ENCODE assay signal across 3 worm cellular contexts in the genomic region with DNA sequence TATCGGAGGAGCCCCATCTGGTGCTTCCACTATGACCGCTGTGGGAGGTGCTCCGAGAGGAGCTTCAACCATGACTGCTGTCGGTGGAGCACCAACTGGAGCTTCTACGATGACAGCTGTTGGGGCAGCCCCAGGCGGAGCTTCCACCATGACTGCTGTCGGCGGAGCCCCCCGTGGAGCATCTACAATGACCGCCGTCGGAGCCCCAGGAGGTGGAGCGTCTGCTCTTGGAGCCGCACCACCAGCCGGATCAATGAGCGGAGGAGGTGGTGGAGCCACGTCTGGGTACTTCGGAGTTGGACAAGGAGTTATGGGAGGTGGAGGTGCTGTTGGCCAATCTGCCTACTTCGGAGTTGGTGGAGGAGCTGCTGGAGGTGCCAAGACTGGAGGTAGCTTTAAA.
TF ChIP-seq lines count a peak whose summit lies in the region.

No protein-coding gene starts in this region.

TF ChIP-seq in whole organism, L4 larva, 104 proteins besides CTCF, POLR2A, EP300 and RAD21:
- TF ChIP-seq set-16 (GFP tag; IDR thresholded peaks at IDR 0.05; lab: Robert Waterston, UW), result peak; percentile 94
- no peak for TF ChIP-seq dmd-8 (GFP tag; IDR thresholded peaks at IDR 0.05; lab: Robert Waterston, UW)
- TF ChIP-seq lin-38 (GFP tag; IDR thresholded peaks at IDR 0.05; lab: Robert Waterston, UW), result no peak

TF ChIP-seq in whole organism, late embryonic, 69 proteins besides CTCF, POLR2A, EP300 and RAD21:
- TF ChIP-seq hlh-13 (GFP tag; optimal IDR thresholded peaks at IDR 0.05; lab: Kevin White, UChicago) (no peak), ref-2 (tag; optimal IDR thresholded peaks at IDR 0.05; lab: Kevin White, UChicago) (peak; percentile 4), sox-2 (GFP tag; IDR thresholded peaks at IDR 0.05; lab: Robert Waterston, UW) (no peak), fkh-6 (tag; optimal IDR thresholded peaks at IDR 0.05; lab: Kevin White, UChicago) (no peak), K09A11.1 (tag; optimal IDR thresholded peaks at IDR 0.05; lab: Kevin White, UChicago; ENCODE audit: insufficient read depth) (no peak), pag-3 (tag; optimal IDR thresholded peaks at IDR 0.05; lab: Kevin White, UChicago; ENCODE audit: borderline replicate concordance) (no peak), ceh-18 (tag; optimal IDR thresholded peaks at IDR 0.05; lab: Kevin White, UChicago) (no peak), unc-86 (tag; optimal IDR thresholded peaks at IDR 0.05; lab: Kevin White, UChicago) (no peak)

TF ChIP-seq in whole organism, young adult, 124 proteins besides CTCF, POLR2A, EP300 and RAD21:
- TF ChIP-seq ets-4 (GFP tag; optimal IDR thresholded peaks at IDR 0.05; lab: Kevin White, UChicago), result no peak
- TF ChIP-seq Y67H2A.10 (GFP tag; conservative IDR thresholded peaks at IDR 0.05; lab: Robert Waterston, UW), result no peak
- no peak for TF ChIP-seq ZK185.1 (tag; optimal IDR thresholded peaks at IDR 0.05; lab: Kevin White, UChicago; ENCODE audit: poor library complexity, severe bottlenecking)
- peak; percentile 70 for TF ChIP-seq zfh-2 (GFP tag; conservative IDR thresholded peaks at IDR 0.05; lab: Robert Waterston, UW)
- peak; percentile 86 for TF ChIP-seq egrh-3 (GFP tag; IDR thresholded peaks at IDR 0.05; lab: Robert Waterston, UW)
- TF ChIP-seq Y56A3A.18 (GFP tag; IDR thresholded peaks at IDR 0.05; lab: Robert Waterston, UW), result no peak
- TF ChIP-seq F33H1.4 (GFP tag; IDR thresholded peaks at IDR 0.05; lab: Robert Waterston, UW), result no peak
- no peak for TF ChIP-seq nhr-27 (tag; optimal IDR thresholded peaks at IDR 0.05; lab: Kevin White, UChicago)
- TF ChIP-seq F52B5.7 (tag; optimal IDR thresholded peaks at IDR 0.05; lab: Kevin White, UChicago), result no peak
- no peak for TF ChIP-seq lsl-1 (GFP tag; optimal IDR thresholded peaks at IDR 0.05; lab: Kevin White, UChicago)
TF ChIP-seq in whole organism, young adult: peak in this region for 2.
